Worm (Caenorhabditis elegans) whole organism, L4 larva: ENCODE results near the gene C49G7.7.

ENCODE experiments used
- F10B5.3 ChIP-seq: sonication (generic microtip); optimal IDR thresholded peaks from 2 replicates; lab custom pipeline; 2016; ENCODE audit warnings: mild to moderate bottlenecking, missing genetic modification characterization, missing compliant biosample characterization
- F26F4.8 ChIP-seq: fragments of 200-800 bp; sonication (Bioruptor generic); conservative IDR thresholded peaks from 2 replicates; pipeline ENCODE4 v1.3.6; 2022; ENCODE audit warnings: missing genetic modification characterization, missing compliant biosample characterization
- R02D3.7 ChIP-seq: fragments of 150-350 bp; sonication (generic microtip); optimal IDR thresholded peaks from 3 replicates; lab custom pipeline; 2014; ENCODE audit warnings: missing biosample characterization, missing genetic modification characterization
- T20F7.1 ChIP-seq: fragments of 200-800 bp; sonication (Bioruptor generic); optimal IDR thresholded peaks from 2 replicates; lab custom pipeline; 2018; ENCODE audit warnings: mild to moderate bottlenecking, missing genetic modification characterization, missing compliant biosample characterization
- T26A8.4 ChIP-seq: fragments of 200-800 bp; sonication (Bioruptor generic); IDR thresholded peaks from 2 replicates; pipeline ENCODE4 v1.3.6; 2022; ENCODE audit warnings: missing genetic modification characterization, missing compliant biosample characterization
- Y5F2A.4 ChIP-seq: fragments of 200-800 bp; sonication (Bioruptor generic); optimal IDR thresholded peaks from 2 replicates; lab custom pipeline; 2018; ENCODE audit warnings: mild to moderate bottlenecking, missing genetic modification characterization, missing compliant biosample characterization
- aha-1 ChIP-seq: fragments of 150-350 bp; peaks from one replicate; lab custom pipeline; 2014; ENCODE audit warnings: missing biosample characterization, missing genetic modification characterization
- ama-1 ChIP-seq: fragments of 150-350 bp; optimal IDR thresholded peaks from 2 replicates; lab custom pipeline; 2014; ENCODE audit warnings: inconsistent platforms, mixed read lengths
- arid-1 ChIP-seq: fragments of 200-800 bp; sonication (Bioruptor generic); conservative IDR thresholded peaks from 2 replicates; pipeline ENCODE4 v1.3.6; 2022; ENCODE audit warnings: missing genetic modification reagents, missing genetic modification characterization, missing compliant biosample characterization
- ceh-20 ChIP-seq: fragments of 200-800 bp; sonication (Bioruptor generic); IDR thresholded peaks from 2 replicates; pipeline ENCODE4 v1.3.6; 2022; ENCODE audit warnings: missing genetic modification reagents, missing genetic modification characterization, missing compliant biosample characterization
- ceh-32 ChIP-seq: sonication (generic microtip); optimal IDR thresholded peaks from 2 replicates; lab custom pipeline; 2016; ENCODE audit warnings: mild to moderate bottlenecking, missing genetic modification characterization, missing compliant biosample characterization; ENCODE audit not compliant: poor library complexity
- dmd-8 ChIP-seq: fragments of 200-800 bp; sonication (Bioruptor generic); IDR thresholded peaks from 2 replicates; pipeline ENCODE4 v1.3.6; 2022; ENCODE audit warnings: missing genetic modification characterization, missing compliant biosample characterization
- fkh-10 ChIP-seq: fragments of 150-350 bp; optimal IDR thresholded peaks from 2 replicates; lab custom pipeline; 2014; ENCODE audit warnings: missing biosample characterization, missing genetic modification reagents, missing genetic modification characterization
- fos-1 ChIP-seq: fragments of 150-350 bp; optimal IDR thresholded peaks from 2 replicates; lab custom pipeline; 2014; ENCODE audit warnings: missing biosample characterization, missing genetic modification characterization
- hif-1 ChIP-seq, 2 experiments: sonication (generic microtip); optimal IDR thresholded peaks; 2 replicates each; lab custom pipeline; 2016 to 2017; ENCODE audit warnings: missing compliant biosample characterization in 2 of 2, missing genetic modification characterization in 2 of 2, missing genetic modification reagents in 2 of 2, missing genotype in 2 of 2, mild to moderate bottlenecking in 1 of 2
- lim-7 ChIP-seq: fragments of 200-800 bp; sonication (Bioruptor generic); IDR thresholded peaks from 2 replicates; pipeline ENCODE4 v1.3.6; 2022; ENCODE audit warnings: missing genetic modification characterization, missing compliant biosample characterization
- lin-15B ChIP-seq: fragments of 150-350 bp; sonication (generic microtip); optimal IDR thresholded peaks from 3 replicates; lab custom pipeline; 2014; ENCODE audit warnings: missing biosample characterization, missing genetic modification characterization
- lin-39 ChIP-seq: fragments of 150-350 bp; optimal IDR thresholded peaks from 2 replicates; lab custom pipeline; 2014; ENCODE audit warnings: missing biosample characterization, missing genetic modification reagents, missing genetic modification characterization
- lsy-2 ChIP-seq, 2 experiments: fragments of 150-350 bp in 1 of 2; sonication (generic microtip) in 1 of 2; optimal IDR thresholded peaks; 2 replicates each; lab custom pipeline; 2014 to 2017; ENCODE audit warnings: missing biosample characterization in 2 of 2, missing genetic modification characterization in 2 of 2
- mdl-1 ChIP-seq, 2 experiments: fragments of 150-350 bp in 1 of 2; sonication (generic microtip) in 1 of 2; optimal IDR thresholded peaks; 2 replicates each; lab custom pipeline; 2014 to 2017; ENCODE audit warnings: missing biosample characterization in 2 of 2, missing genetic modification characterization in 2 of 2
- nhr-10 ChIP-seq: fragments of 150-350 bp; optimal IDR thresholded peaks from 2 replicates; lab custom pipeline; 2014; ENCODE audit warnings: missing biosample characterization, missing genetic modification characterization
- nhr-111 ChIP-seq: fragments of 200-800 bp; sonication (Bioruptor generic); optimal IDR thresholded peaks from 2 replicates; lab custom pipeline; 2018; ENCODE audit warnings: mild to moderate bottlenecking, missing genetic modification characterization, missing compliant biosample characterization
- nhr-237 ChIP-seq: sonication (generic microtip); optimal IDR thresholded peaks from 2 replicates; lab custom pipeline; 2017; ENCODE audit warnings: missing biosample characterization, missing genetic modification characterization
- nhr-41 ChIP-seq: fragments of 200-800 bp; sonication (Bioruptor generic); IDR thresholded peaks from 2 replicates; pipeline ENCODE4 v1.3.6; 2022; ENCODE audit warnings: missing genetic modification reagents, missing genetic modification characterization, missing compliant biosample characterization
- nhr-76 ChIP-seq: fragments of 150-350 bp; optimal IDR thresholded peaks from 2 replicates; lab custom pipeline; 2014; ENCODE audit warnings: missing biosample characterization, missing genetic modification characterization
- nhr-77 ChIP-seq: fragments of 150-350 bp; optimal IDR thresholded peaks from 2 replicates; lab custom pipeline; 2014; ENCODE audit warnings: missing biosample characterization, missing genetic modification characterization
- php-3 ChIP-seq: fragments of 200-800 bp; sonication (Bioruptor generic); IDR thresholded peaks from 2 replicates; pipeline ENCODE4 v1.3.6; 2022; ENCODE audit warnings: missing genetic modification reagents, missing genetic modification characterization, missing compliant biosample characterization
- sdz-12 ChIP-seq: fragments of 200-800 bp; sonication (Bioruptor generic); optimal IDR thresholded peaks from 2 replicates; lab custom pipeline; 2018; ENCODE audit warnings: mild to moderate bottlenecking, missing genetic modification characterization, missing compliant biosample characterization
- snpc-1.2 ChIP-seq: fragments of 200-800 bp; sonication (Bioruptor generic); IDR thresholded peaks from 2 replicates; pipeline ENCODE4 v1.3.6; 2022; ENCODE audit warnings: missing genetic modification reagents, missing genetic modification characterization, missing compliant biosample characterization
- snpc-4 ChIP-seq: fragments of 150-350 bp; optimal IDR thresholded peaks from 2 replicates; lab custom pipeline; 2014; ENCODE audit warnings: missing biosample characterization, missing genetic modification characterization
- spr-3 ChIP-seq: fragments of 200-800 bp; sonication (Bioruptor generic); optimal IDR thresholded peaks from 2 replicates; lab custom pipeline; 2018; ENCODE audit warnings: mild to moderate bottlenecking, missing genetic modification characterization, missing compliant biosample characterization
- unc-62 ChIP-seq, 3 experiments: fragments of 150-350 bp in 1 of 3; sonication (generic microtip); optimal IDR thresholded peaks in 2 of 3; peaks in 1 of 3; 1 replicate in 1 of 3; 2 replicates in 2 of 3; lab custom pipeline; 2014 to 2017; ENCODE audit warnings: missing biosample characterization in 3 of 3, missing genetic modification characterization in 3 of 3, missing genetic modification reagents in 3 of 3, missing genotype in 1 of 3
- zfp-2 ChIP-seq: sonication (generic microtip); optimal IDR thresholded peaks from 2 replicates; lab custom pipeline; 2016; ENCODE audit warnings: mild to moderate bottlenecking, missing genetic modification characterization, missing compliant biosample characterization
- zip-2 ChIP-seq: fragments of 150-350 bp; optimal IDR thresholded peaks from 2 replicates; lab custom pipeline; 2014; ENCODE audit warnings: missing biosample characterization, missing genetic modification characterization

The C49G7.7 gene

DNA sequence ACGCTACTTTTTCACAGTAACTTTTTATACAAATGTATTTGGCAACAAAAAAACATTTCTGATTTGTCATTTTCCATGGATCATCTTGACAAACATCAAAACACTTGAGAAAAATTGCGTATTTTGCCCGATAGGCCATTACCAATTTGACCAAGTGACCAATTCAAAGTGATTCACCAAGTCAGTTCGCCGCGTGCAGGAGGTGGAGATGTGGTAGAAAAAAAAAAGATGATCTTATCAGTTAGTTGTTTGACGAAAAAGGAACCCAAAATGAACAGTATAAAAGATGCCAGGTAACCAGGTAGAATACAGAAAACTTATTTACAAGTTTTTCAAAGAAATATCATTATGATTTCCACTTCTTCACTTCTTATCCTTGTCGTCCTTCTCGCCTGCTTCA lies 45.2 kb upstream of the C49G7.7 start, which contains the start of gene nlp-27 (continued):
- TF ChIP-seq sdz-12 (GFP tag; lab: Kevin White, UChicago) (no peak), lin-39 (tag; lab: Kevin White, UChicago) (no peak), T26A8.4 (GFP tag; lab: Robert Waterston, UW) (no peak), nhr-77 (tag; lab: Kevin White, UChicago) (no peak), spr-3 (GFP tag; lab: Kevin White, UChicago) (no peak), ama-1 (peak; percentile 43), Y5F2A.4 (GFP tag; lab: Kevin White, UChicago) (no peak), R02D3.7 (tag; lab: Kevin White, UChicago) (no peak), ceh-20 (GFP tag; lab: Robert Waterston, UW) (no peak), nhr-237 (no peak), mdl-1 (tag; optimal IDR thresholded peaks at IDR 0.05; lab: Kevin White, UChicago) (peak in 1 of 2 experiments; percentile 24), nhr-10 (tag; lab: Kevin White, UChicago) (no peak), dmd-8 (GFP tag; lab: Robert Waterston, UW) (no peak), nhr-76 (tag; lab: Kevin White, UChicago) (no peak), arid-1 (GFP tag; lab: Robert Waterston, UW) (no peak)

DNA sequence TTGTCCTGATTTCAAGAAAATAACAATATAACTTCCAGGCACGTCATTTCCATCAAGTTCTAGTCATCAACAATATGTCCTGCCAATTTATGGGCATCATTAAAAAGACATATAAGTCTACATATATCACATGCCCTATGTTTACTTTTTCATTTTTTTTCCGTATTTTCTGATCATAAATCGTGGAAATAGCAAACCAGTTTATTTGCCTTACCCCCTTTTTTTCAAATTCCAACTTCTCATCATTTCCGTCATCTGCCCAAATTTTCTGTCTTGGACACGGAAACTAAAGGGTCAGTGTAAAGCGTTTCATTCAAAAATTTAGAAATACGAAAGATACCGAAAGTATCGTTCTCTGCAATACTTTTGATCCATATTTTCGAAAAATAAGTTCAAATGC lies 41.9 kb upstream of the C49G7.7 start:
- TF ChIP-seq aha-1 (tag; lab: Kevin White, UChicago) (peak; percentile 63), T20F7.1 (GFP tag; lab: Kevin White, UChicago) (peak; percentile 1), lsy-2 (tag; optimal IDR thresholded peaks at IDR 0.05; lab: Kevin White, UChicago) (no peak)

DNA sequence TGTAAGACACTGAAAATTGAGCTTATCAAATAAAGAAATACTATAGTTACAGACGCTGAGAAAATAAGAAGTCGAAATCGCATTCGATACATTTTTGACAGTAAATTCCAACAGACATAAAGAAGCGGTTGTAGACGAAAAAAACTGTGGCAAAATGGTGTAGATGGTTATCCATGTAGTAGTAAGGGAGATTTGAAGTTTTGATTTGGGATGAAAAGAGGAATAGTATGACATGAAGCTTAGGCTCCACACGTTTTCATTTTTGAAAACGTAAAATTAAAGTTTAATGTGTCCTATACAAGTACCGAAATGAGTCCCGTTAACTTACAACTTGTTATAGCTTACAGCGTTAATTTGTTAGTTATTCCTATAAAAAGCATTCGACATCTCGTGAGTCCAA lies 40.2 kb upstream of the C49G7.7 start, which contains the start of gene K09D9.9:
Gene K09D9.9 (minus strand): TSS at position 101 of the 400 bp plus-strand sequence.
- TF ChIP-seq lin-15B (tag; lab: Kevin White, UChicago): no peak
- no peak for TF ChIP-seq lim-7 (GFP tag; lab: Robert Waterston, UW)
- no peak for TF ChIP-seq F26F4.8 (GFP tag; lab: Robert Waterston, UW)
- TF ChIP-seq nhr-111 (GFP tag; lab: Kevin White, UChicago): no peak
- TF ChIP-seq ceh-32 (tag; lab: Kevin White, UChicago): no peak
- no peak for TF ChIP-seq fkh-10 (GFP tag; lab: Kevin White, UChicago)
- TF ChIP-seq hif-1 (tag; optimal IDR thresholded peaks at IDR 0.05; lab: Kevin White, UChicago): no peak
- no peak for TF ChIP-seq zip-2 (tag; lab: Kevin White, UChicago)

DNA sequence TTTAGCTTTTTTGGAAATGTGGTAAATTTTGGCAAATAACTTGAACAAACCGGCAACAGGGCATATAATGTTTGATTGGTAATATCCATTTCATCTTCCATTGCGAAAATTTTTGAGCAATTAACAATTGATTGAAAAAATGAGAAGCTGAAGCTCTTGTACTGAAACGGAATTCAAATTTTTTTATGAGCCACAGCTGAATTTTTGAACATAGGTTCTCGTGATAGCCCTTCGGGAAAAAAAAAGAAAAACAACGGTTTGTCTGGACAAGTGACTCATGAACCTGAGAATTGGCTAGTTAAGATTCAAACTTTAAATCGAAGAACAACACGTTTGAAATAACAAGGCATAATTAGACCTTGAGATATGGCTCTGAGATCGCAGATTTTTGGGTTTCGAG lies 38.4 kb upstream of the C49G7.7 start, which contains the start of gene srx-62:
Gene srx-62 (minus strand): TSS at position 101 of the 400 bp plus-strand sequence.
- no peak for TF ChIP-seq F10B5.3 (tag; lab: Kevin White, UChicago)
- TF ChIP-seq nhr-77 (tag; lab: Kevin White, UChicago): no peak
- no peak for TF ChIP-seq dmd-8 (GFP tag; lab: Robert Waterston, UW)
- no peak for TF ChIP-seq php-3
- TF ChIP-seq zfp-2 (tag; lab: Kevin White, UChicago): no peak
- TF ChIP-seq snpc-4 (tag; lab: Kevin White, UChicago): no peak
- TF ChIP-seq nhr-41 (GFP tag; lab: Robert Waterston, UW): no peak
- no peak for TF ChIP-seq fos-1
- TF ChIP-seq ceh-32 (tag; lab: Kevin White, UChicago): no peak
- no peak for TF ChIP-seq unc-62 (GFP tag; optimal IDR thresholded peaks at IDR 0.05 in 1 of 2; lab: Kevin White, UChicago)
- no peak for TF ChIP-seq unc-62 (tag; optimal IDR thresholded peaks at IDR 0.05; lab: Kevin White, UChicago)
- no peak for TF ChIP-seq nhr-111 (GFP tag; lab: Kevin White, UChicago)
- TF ChIP-seq lim-7 (GFP tag; lab: Robert Waterston, UW): no peak
- TF ChIP-seq snpc-1.2 (GFP tag; lab: Robert Waterston, UW): no peak
